Fruit fly (Drosophila melanogaster): Measurements from ENCODE around the gene CG1677.

- TF ChIP-seq CG14711 (tag; optimal IDR thresholded peaks at IDR 0.05) (no peak), CG1620 (GFP tag; optimal IDR thresholded peaks at IDR 0.05) (no peak), pad (GFP tag; optimal IDR thresholded peaks at IDR 0.05) (no peak), Crg-1 (GFP tag; optimal IDR thresholded peaks at IDR 0.05) (no peak), bab1 (GFP tag; optimal IDR thresholded peaks at IDR 0.05) (no peak), CG33017 (tag; optimal IDR thresholded peaks at IDR 0.05) (no peak), CG12768 (GFP tag; optimal IDR thresholded peaks at IDR 0.05) (no peak), ovo (GFP tag; optimal IDR thresholded peaks at IDR 0.05) (no peak), tj (GFP tag; optimal IDR thresholded peaks at IDR 0.05) (no peak), CG11617 (GFP tag; optimal IDR thresholded peaks at IDR 0.05) (no peak), Mnt (GFP tag; optimal IDR thresholded peaks at IDR 0.05) (no peak), CG7045 (GFP tag; optimal IDR thresholded peaks at IDR 0.05) (no peak)
Measured at dm6 chrX:7285410-7285809, 120.2 kb downstream of the CG1677 start.
